Worm (Caenorhabditis elegans): Measurements from ENCODE around the gene droe-8.

The droe-8 gene

ce11 chrV:8773826-8774382, 47.6 kb downstream of the droe-8 start, which contains the start of gene B0507.2 (continued):
- TF ChIP-seq saeg-2 (GFP tag; IDR thresholded peaks at IDR 0.05) (no peak), daf-19 (GFP tag; conservative IDR thresholded peaks at IDR 0.05) (no peak), Y75B8A.6 (GFP tag; IDR thresholded peaks at IDR 0.05) (no peak), hmg-1.1 (GFP tag; IDR thresholded peaks at IDR 0.05) (no peak), F37D6.2 (tag; optimal IDR thresholded peaks at IDR 0.05) (no peak), jun-1 (tag; optimal IDR thresholded peaks at IDR 0.05) (no peak), ztf-11 (tag; optimal IDR thresholded peaks at IDR 0.05) (no peak), unc-130 (GFP tag; optimal IDR thresholded peaks at IDR 0.05) (no peak), F49E8.2 (tag; optimal IDR thresholded peaks at IDR 0.05; ENCODE audit: borderline replicate concordance) (no peak), snpc-4 (tag; optimal IDR thresholded peaks at IDR 0.05) (no peak), hlh-11 (tag; optimal IDR thresholded peaks at IDR 0.05) (peak; percentile 36), lsy-2 (tag; optimal IDR thresholded peaks at IDR 0.05) (peak in 1 of 2 experiments; percentile 46), nhr-76 (tag; optimal IDR thresholded peaks at IDR 0.05) (no peak), set-16 (GFP tag; IDR thresholded peaks at IDR 0.05) (no peak), mxl-3 (GFP tag; optimal IDR thresholded peaks at IDR 0.05) (no peak), spr-3 (GFP tag; optimal IDR thresholded peaks at IDR 0.05) (no peak)

- no peak for TF ChIP-seq dve-1 (tag; optimal IDR thresholded peaks at IDR 0.05; ENCODE audit: insufficient read depth)
- no peak for TF ChIP-seq vab-7 (GFP tag; IDR thresholded peaks at IDR 0.05)
- TF ChIP-seq unc-130 (GFP tag; optimal IDR thresholded peaks at IDR 0.05), result no peak
- no peak for TF ChIP-seq ceh-28 (tag; optimal IDR thresholded peaks at IDR 0.05)
- TF ChIP-seq jun-1 (tag; optimal IDR thresholded peaks at IDR 0.05), result no peak
- no peak for TF ChIP-seq lin-13 (GFP tag; optimal IDR thresholded peaks at IDR 0.05)
- TF ChIP-seq dpl-1 (GFP tag; optimal IDR thresholded peaks at IDR 0.05), result no peak
- no peak for TF ChIP-seq zip-11 (GFP tag; IDR thresholded peaks at IDR 0.05)
- no peak for TF ChIP-seq unc-62 (GFP tag; optimal IDR thresholded peaks at IDR 0.05 in 1 of 2)
- no peak for TF ChIP-seq unc-62 (tag; optimal IDR thresholded peaks at IDR 0.05)
- TF ChIP-seq daf-16 (GFP tag; optimal IDR thresholded peaks at IDR 0.05), result no peak
- TF ChIP-seq daf-16 (tag; optimal IDR thresholded peaks at IDR 0.05), result no peak
These were observed 49.9 kb downstream of the droe-8 start, which contains the start of gene B0507.1 for ce11 chrV:8776270-8776669. TSS of gene B0507.1 (plus strand) at chrV:8776570.

Measured in whole organism, L4 larva.